Fruit fly (Drosophila melanogaster): ENCODE measurements around the gene Ubqn.

dm6 chrX:19640707-19641248 lies 42.8 kb upstream of the Ubqn start:
- no peak for TF ChIP-seq fru (GFP tag; optimal IDR thresholded peaks at IDR 0.05)
- TF ChIP-seq N (GFP tag; optimal IDR thresholded peaks at IDR 0.05): no peak
- TF ChIP-seq psq (GFP tag; optimal IDR thresholded peaks at IDR 0.05): no peak
- TF ChIP-seq br (GFP tag; optimal IDR thresholded peaks at IDR 0.05): no peak
- no peak for TF ChIP-seq usp (GFP tag; optimal IDR thresholded peaks at IDR 0.05)
- TF ChIP-seq Myc (optimal IDR thresholded peaks at IDR 0.05): peak; percentile 50
- TF ChIP-seq rgr (GFP tag; optimal IDR thresholded peaks at IDR 0.05): no peak
- no peak for TF ChIP-seq h (GFP tag; optimal IDR thresholded peaks at IDR 0.05)
- TF ChIP-seq CG9705 (GFP tag; optimal IDR thresholded peaks at IDR 0.05): no peak

All from whole organism, wandering third instar larva.